Worm (Caenorhabditis elegans): ENCODE results near the gene str-255.

ce11 chrV:2135323-2135722 is 28.3 kb downstream of the str-255 start:
- TF ChIP-seq nhr-11 (tag; optimal IDR thresholded peaks at IDR 0.05), result no peak
- TF ChIP-seq lsy-2 (tag; optimal IDR thresholded peaks at IDR 0.05), result peak in 1 of 2 experiments; percentile 11
- no peak for TF ChIP-seq snpc-4 (tag; optimal IDR thresholded peaks at IDR 0.05)
- TF ChIP-seq mdl-1 (tag; optimal IDR thresholded peaks at IDR 0.05), result peak; percentile 20 to 44
- TF ChIP-seq ceh-82 (tag; optimal IDR thresholded peaks at IDR 0.05), result no peak
- TF ChIP-seq aly-2 (tag; optimal IDR thresholded peaks at IDR 0.05), result no peak
- TF ChIP-seq lin-39 (tag; optimal IDR thresholded peaks at IDR 0.05), result no peak
- no peak for TF ChIP-seq nhr-6 (tag; optimal IDR thresholded peaks at IDR 0.05)
- no peak for TF ChIP-seq elt-3 (tag; optimal IDR thresholded peaks at IDR 0.05)
- TF ChIP-seq nhr-23 (tag; optimal IDR thresholded peaks at IDR 0.05), result no peak
- TF ChIP-seq sma-9 (GFP tag; optimal IDR thresholded peaks at IDR 0.05), result peak; percentile 71
- no peak for TF ChIP-seq sma-9 (tag; optimal IDR thresholded peaks at IDR 0.05)
- TF ChIP-seq R02D3.7 (tag; optimal IDR thresholded peaks at IDR 0.05), result no peak

Data from whole organism, L2 larva.